Fruit fly (Drosophila melanogaster): ENCODE results near the gene CG17477.

CG17477 gene

DNA sequence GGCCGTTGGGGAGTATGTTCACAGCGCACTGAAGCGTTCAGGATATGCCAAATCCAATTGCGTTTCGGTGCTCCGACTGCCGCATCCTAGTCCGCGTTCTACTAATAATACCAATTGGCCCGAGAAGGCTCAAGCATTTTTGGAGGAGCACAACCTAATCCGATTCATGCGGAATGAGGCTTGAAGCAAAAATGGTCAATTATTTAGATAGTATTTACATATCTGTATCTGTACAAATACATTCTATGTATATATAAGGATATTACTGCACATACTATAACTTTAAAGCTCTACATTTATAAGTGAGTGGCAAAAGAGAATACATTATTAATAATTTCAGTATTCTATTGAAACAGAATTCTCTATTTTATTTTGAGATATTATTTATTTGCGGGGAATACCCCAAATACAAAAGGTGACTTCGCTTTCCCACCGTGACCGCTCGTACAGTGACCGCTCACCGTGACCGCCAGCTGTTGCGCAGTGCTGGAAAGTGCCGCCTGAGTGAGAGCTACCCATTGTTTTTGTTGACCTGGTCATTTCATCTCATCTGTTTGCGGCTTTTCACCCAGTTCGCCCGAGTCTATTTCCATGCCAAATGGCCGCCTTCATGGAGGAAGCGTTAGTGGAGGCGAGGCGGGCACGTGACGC is 24.8 kb upstream of the CG17477 start, which contains the start of gene CG5292 (continued):
- peak; percentile 38 for TF ChIP-seq CG8290 (GFP tag; optimal IDR thresholded peaks at IDR 0.05)
- TF ChIP-seq CG8290 (tag; optimal IDR thresholded peaks at IDR 0.05) = no peak
- TF ChIP-seq Xbp1 (GFP tag; optimal IDR thresholded peaks at IDR 0.05) = peak; percentile 64
- TF ChIP-seq ind (GFP tag; optimal IDR thresholded peaks at IDR 0.05) = peak; percentile 31
- TF ChIP-seq Elba2 (GFP tag; optimal IDR thresholded peaks at IDR 0.05) = peak; percentile 24
- TF ChIP-seq CG14441 (GFP tag; IDR thresholded peaks at IDR 0.05) = peak; percentile 50
- TF ChIP-seq Gug (GFP tag; IDR thresholded peaks at IDR 0.05) = no peak
- peak; percentile 3 for TF ChIP-seq CG17912 (GFP tag; optimal IDR thresholded peaks at IDR 0.05)
- peak; percentile 55 for TF ChIP-seq NfI (GFP tag; optimal IDR thresholded peaks at IDR 0.05)
- 0 out of 3 replicates have a peak, but pooled peaks have one; percentile 29 for TF ChIP-seq CG14050 (GFP tag; IDR thresholded peaks at IDR 0.05)
- TF ChIP-seq CG31388 (GFP tag; optimal IDR thresholded peaks at IDR 0.05) = no peak
- peak; percentile 79 for TF ChIP-seq Rfx (GFP tag; IDR thresholded peaks at IDR 0.05)
- peak; percentile 36 for TF ChIP-seq CG7556 (GFP tag; optimal IDR thresholded peaks at IDR 0.05)
- TF ChIP-seq lab (GFP tag; optimal IDR thresholded peaks at IDR 0.05) = peak; percentile 67
- TF ChIP-seq gcm (GFP tag; optimal IDR thresholded peaks at IDR 0.05) = no peak
- TF ChIP-seq Dref (GFP tag; IDR thresholded peaks at IDR 0.05) = 0 out of 2 replicates have a peak, but pooled peaks have one; percentile 36
- TF ChIP-seq Dfd (GFP tag; optimal IDR thresholded peaks at IDR 0.05) = no peak
- TF ChIP-seq prd (optimal IDR thresholded peaks at IDR 0.05) = no peak
- peak; percentile 68 for TF ChIP-seq prd (GFP tag; IDR thresholded peaks at IDR 0.05)
- TF ChIP-seq CG18619 (GFP tag; optimal IDR thresholded peaks at IDR 0.05) = peak; percentile 23
- no peak for TF ChIP-seq Atf-2 (GFP tag; optimal IDR thresholded peaks at IDR 0.05)
- TF ChIP-seq sqz (GFP tag; optimal IDR thresholded peaks at IDR 0.05) = no peak
- no peak for TF ChIP-seq nau (GFP tag; optimal IDR thresholded peaks at IDR 0.05)
- peak; percentile 34 for TF ChIP-seq CG12155 (GFP tag; optimal IDR thresholded peaks at IDR 0.05)
- TF ChIP-seq CG12299 (tag; optimal IDR thresholded peaks at IDR 0.05) = no peak
- no peak for TF ChIP-seq HLH54F (GFP tag; optimal IDR thresholded peaks at IDR 0.05)
- peak; percentile 19 for TF ChIP-seq Fer2 (tag; optimal IDR thresholded peaks at IDR 0.05)
- no peak for TF ChIP-seq CG3163 (GFP tag; optimal IDR thresholded peaks at IDR 0.05)
- peak; percentile 56 for TF ChIP-seq az2 (GFP tag; optimal IDR thresholded peaks at IDR 0.05)
- TF ChIP-seq p53 (GFP tag; optimal IDR thresholded peaks at IDR 0.05) = no peak
- TF ChIP-seq CG10462 (GFP tag; optimal IDR thresholded peaks at IDR 0.05) = peak; percentile 15
- TF ChIP-seq B-H1 (GFP tag; IDR thresholded peaks at IDR 0.05) = peak; percentile 45; the same call in 1 of the 3 replicates
- no peak for TF ChIP-seq CG13296 (GFP tag; optimal IDR thresholded peaks at IDR 0.05)
- TF ChIP-seq CG31365 (tag; optimal IDR thresholded peaks at IDR 0.05) = no peak
- peak; percentile 65; the same call in 2 of the 3 replicates for TF ChIP-seq zfh1 (GFP tag; IDR thresholded peaks at IDR 0.05)
- TF ChIP-seq CG2120 (GFP tag; optimal IDR thresholded peaks at IDR 0.05) = peak; percentile 72
- no peak for TF ChIP-seq D (optimal IDR thresholded peaks at IDR 0.05)
- peak; percentile 39 for TF ChIP-seq D (GFP tag; optimal IDR thresholded peaks at IDR 0.05)
- peak; percentile 65; the same call in 1 of the 2 replicates for TF ChIP-seq Bgb (GFP tag; IDR thresholded peaks at IDR 0.05; ENCODE audit: partially characterized antibody)
- peak; percentile 49 for TF ChIP-seq zfh2 (GFP tag; optimal IDR thresholded peaks at IDR 0.05)
- peak; percentile 58 for TF ChIP-seq stc (GFP tag; IDR thresholded peaks at IDR 0.05)
- TF ChIP-seq sens-2 (GFP tag; IDR thresholded peaks at IDR 0.05) = no peak
- TF ChIP-seq nom (GFP tag; optimal IDR thresholded peaks at IDR 0.05) = no peak
- TF ChIP-seq Doc3 (GFP tag; IDR thresholded peaks at IDR 0.05; ENCODE audit: partially characterized antibody) = peak; percentile 39; the same call in 1 of the 3 replicates
- peak; percentile 54 for TF ChIP-seq Scr (GFP tag; IDR thresholded peaks at IDR 0.05; ENCODE audit: partially characterized antibody)
- TF ChIP-seq CG12744 (GFP tag; optimal IDR thresholded peaks at IDR 0.05) = no peak
- no peak for TF ChIP-seq gce (GFP tag; IDR thresholded peaks at IDR 0.05)
- TF ChIP-seq org-1 (GFP tag; optimal IDR thresholded peaks at IDR 0.05) = no peak
- TF ChIP-seq croc (GFP tag; conservative IDR thresholded peaks at IDR 0.05) = peak; percentile 40; the same call in 2 of the 3 replicates
- no peak for TF ChIP-seq dan (GFP tag; IDR thresholded peaks at IDR 0.05)
- no peak for TF ChIP-seq Usf (GFP tag; optimal IDR thresholded peaks at IDR 0.05)

All from whole organism, embryonic.